Fruit fly (Drosophila melanogaster): ENCODE results near the gene sas.

Gene sas

dm6 chr3R:7171384-7172099 is 8.9 kb downstream of the sas start (continued):
- TF ChIP-seq cyc (GFP tag; optimal IDR thresholded peaks at IDR 0.05): no peak
- TF ChIP-seq Met (GFP tag; optimal IDR thresholded peaks at IDR 0.05): peak; percentile 58
- no peak for TF ChIP-seq Sox15 (GFP tag; optimal IDR thresholded peaks at IDR 0.05)
- peak; percentile 53 for TF ChIP-seq acj6 (GFP tag; optimal IDR thresholded peaks at IDR 0.05)
- no peak for TF ChIP-seq vri (GFP tag; optimal IDR thresholded peaks at IDR 0.05)
- peak; percentile 79 for TF ChIP-seq Sox14 (GFP tag; optimal IDR thresholded peaks at IDR 0.05)
- peak; percentile 55 for TF ChIP-seq CG16779 (tag; optimal IDR thresholded peaks at IDR 0.05)
- peak; percentile 21 for TF ChIP-seq CG8632 (GFP tag; optimal IDR thresholded peaks at IDR 0.05)
- TF ChIP-seq fd59A (GFP tag; optimal IDR thresholded peaks at IDR 0.05): peak; percentile 83
- no peak for TF ChIP-seq svp (GFP tag)
- TF ChIP-seq CG6792 (GFP tag; optimal IDR thresholded peaks at IDR 0.05): peak; percentile 47
- TF ChIP-seq CG6276 (GFP tag; optimal IDR thresholded peaks at IDR 0.05): no peak
- peak; percentile 53 for TF ChIP-seq Lpt (GFP tag; optimal IDR thresholded peaks at IDR 0.05)
- TF ChIP-seq CG11902 (GFP tag; optimal IDR thresholded peaks at IDR 0.05): no peak

- TF ChIP-seq Sox14 (GFP tag; optimal IDR thresholded peaks at IDR 0.05) (no peak), CG32006 (GFP tag; optimal IDR thresholded peaks at IDR 0.05) (no peak), net (GFP tag; optimal IDR thresholded peaks at IDR 0.05) (no peak), Gug (GFP tag; IDR thresholded peaks at IDR 0.05) (no peak), CG11294 (GFP tag; IDR thresholded peaks at IDR 0.05) (no peak), vri (GFP tag; optimal IDR thresholded peaks at IDR 0.05) (peak; percentile 82), Eip78C (GFP tag) (peak; percentile 4), CG31627 (GFP tag; optimal IDR thresholded peaks at IDR 0.05) (no peak), topi (GFP tag; optimal IDR thresholded peaks at IDR 0.05) (no peak), esn (GFP tag; optimal IDR thresholded peaks at IDR 0.05) (no peak), CG11902 (GFP tag; optimal IDR thresholded peaks at IDR 0.05) (no peak), cyc (GFP tag; optimal IDR thresholded peaks at IDR 0.05) (no peak), Hr38 (GFP tag; optimal IDR thresholded peaks at IDR 0.05) (no peak), acj6 (GFP tag; optimal IDR thresholded peaks at IDR 0.05) (no peak), spab (GFP tag; optimal IDR thresholded peaks at IDR 0.05) (no peak), Met (GFP tag; optimal IDR thresholded peaks at IDR 0.05) (no peak), CG6808 (GFP tag; optimal IDR thresholded peaks at IDR 0.05) (no peak), CG11762 (GFP tag; optimal IDR thresholded peaks at IDR 0.05; ENCODE audit: insufficient read depth) (no peak), CG6854 (GFP tag; optimal IDR thresholded peaks at IDR 0.05) (peak; percentile 9), CG3919 (GFP tag; optimal IDR thresholded peaks at IDR 0.05) (no peak), CG6276 (GFP tag; optimal IDR thresholded peaks at IDR 0.05) (no peak), Sox15 (GFP tag; optimal IDR thresholded peaks at IDR 0.05) (no peak)
Measured at dm6 chr3R:7172978-7173377, 10.4 kb downstream of the sas start.

dm6 chr3R:7174755-7175154 is 12.1 kb downstream of the sas start:
- TF ChIP-seq dsx (GFP tag; optimal IDR thresholded peaks at IDR 0.05; ENCODE audit: poor library complexity, severe bottlenecking) (peak; percentile 81), CG1621 (tag; optimal IDR thresholded peaks at IDR 0.05) (peak; percentile 71), dac (GFP tag; optimal IDR thresholded peaks at IDR 0.05) (no peak), spab (GFP tag; optimal IDR thresholded peaks at IDR 0.05) (no peak), OdsH (GFP tag; optimal IDR thresholded peaks at IDR 0.05) (no peak), Sox14 (GFP tag; optimal IDR thresholded peaks at IDR 0.05) (no peak), Blimp-1 (GFP tag; optimal IDR thresholded peaks at IDR 0.05) (no peak), ss (GFP tag; optimal IDR thresholded peaks at IDR 0.05) (peak in 1 of 2 experiments; percentile 33), salr (GFP tag; optimal IDR thresholded peaks at IDR 0.05) (no peak)
